Fruit fly (Drosophila melanogaster) whole organism: Measurements from ENCODE around the gene CG4911.

ENCODE experiments used
- Dll ChIP-seq: fragments of >200 bp; optimal IDR thresholded peaks from 2 replicates; lab custom pipeline; 2017
- psq ChIP-seq: fragments of >200 bp; optimal IDR thresholded peaks from 2 replicates; lab custom pipeline; 2017

DNA sequence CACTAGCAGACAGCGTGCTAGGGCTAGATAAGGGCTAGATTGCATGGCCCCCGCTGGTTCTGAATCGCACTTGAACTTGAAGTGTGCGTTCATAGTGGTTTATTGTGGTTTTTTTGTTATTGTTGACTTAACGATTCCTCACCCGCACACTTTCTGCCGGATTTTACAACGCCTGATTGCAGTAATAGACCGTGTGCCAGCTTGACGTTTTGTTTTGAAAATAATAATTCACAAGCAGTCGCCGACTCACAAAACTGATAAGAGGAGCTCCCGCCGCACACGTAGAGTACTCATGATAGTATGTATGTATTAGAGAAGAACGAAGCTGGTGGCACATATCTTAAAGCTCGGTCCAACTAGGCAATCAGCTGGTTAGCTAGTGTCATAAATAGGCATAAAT, 23.2 kb upstream of the CG4911 start:
- TF ChIP-seq Dll (lab: Kevin White, UChicago) (no peak), psq (lab: Kevin White, UChicago) (no peak)
